Worm (Caenorhabditis elegans) whole organism, early embryonic: ENCODE measurements around the gene Y43F8B.23.

Experiments
- B0310.2 ChIP-seq: sonication (generic microtip); optimal IDR thresholded peaks from 2 replicates; lab custom pipeline; 2016; ENCODE audit warnings: mild to moderate bottlenecking, missing genetic modification characterization, missing compliant biosample characterization
- F13C5.2 ChIP-seq: sonication (generic microtip); optimal IDR thresholded peaks from 2 replicates; lab custom pipeline; 2017; ENCODE audit warnings: mild to moderate bottlenecking, missing genetic modification characterization, inconsistent platforms, missing compliant biosample characterization
- aly-1 ChIP-seq: sonication (generic microtip); optimal IDR thresholded peaks from 2 replicates; lab custom pipeline; 2016; ENCODE audit warnings: missing genetic modification characterization, missing compliant biosample characterization
- ama-1 ChIP-seq: fragments of 150-350 bp; optimal IDR thresholded peaks from 2 replicates; lab custom pipeline; 2014
- ceh-13 ChIP-seq: fragments of 200-800 bp; sonication (Bioruptor generic); optimal IDR thresholded peaks from 2 replicates; lab custom pipeline; 2018; ENCODE audit warnings: mild to moderate bottlenecking, missing genetic modification characterization, missing compliant biosample characterization
- ceh-36 ChIP-seq: sonication (generic microtip); optimal IDR thresholded peaks from 2 replicates; lab custom pipeline; 2016; ENCODE audit warnings: missing genetic modification characterization, inconsistent platforms, missing compliant biosample characterization
- ets-7 ChIP-seq: sonication (generic microtip); optimal IDR thresholded peaks from 2 replicates; lab custom pipeline; 2016; ENCODE audit warnings: missing genotype, missing genetic modification characterization, missing compliant biosample characterization
- flt-1 ChIP-seq: fragments of 200-800 bp; sonication (Bioruptor generic); IDR thresholded peaks from 2 replicates; pipeline ENCODE4 v1.3.6; 2022; ENCODE audit warnings: missing genetic modification characterization, missing compliant biosample characterization
- hmbx-1 ChIP-seq: sonication (generic microtip); optimal IDR thresholded peaks from 2 replicates; lab custom pipeline; 2016; ENCODE audit warnings: mild to moderate bottlenecking, missing genetic modification characterization, missing compliant biosample characterization
- hmg-4 ChIP-seq: fragments of 200-800 bp; sonication (Bioruptor generic); optimal IDR thresholded peaks from 2 replicates; lab custom pipeline; 2018; ENCODE audit warnings: mild to moderate bottlenecking, missing genetic modification characterization, missing compliant biosample characterization
- hnd-1 ChIP-seq: sonication (generic microtip); optimal IDR thresholded peaks from 2 replicates; lab custom pipeline; 2016; ENCODE audit warnings: missing genetic modification characterization, missing compliant biosample characterization
- pes-1 ChIP-seq: fragments of 200-800 bp; sonication (Bioruptor generic); IDR thresholded peaks from 2 replicates; pipeline ENCODE4 v1.3.6; 2022; ENCODE audit warnings: missing genetic modification reagents, missing genetic modification characterization, missing compliant biosample characterization
- scrt-1 ChIP-seq: fragments of 200-800 bp; sonication (Bioruptor generic); IDR thresholded peaks from 2 replicates; pipeline ENCODE4 v1.3.6; 2022; ENCODE audit warnings: missing genetic modification characterization, missing compliant biosample characterization
- sea-1 ChIP-seq: fragments of 200-800 bp; sonication (Bioruptor generic); conservative IDR thresholded peaks from 2 replicates; pipeline ENCODE4 v1.3.6; 2022; ENCODE audit warnings: missing genetic modification characterization, missing compliant biosample characterization
- tbx-11 ChIP-seq: fragments of 200-800 bp; sonication (Bioruptor generic); IDR thresholded peaks from 2 replicates; pipeline ENCODE4 v1.3.6; 2022; ENCODE audit warnings: missing genetic modification characterization, missing compliant biosample characterization
- tbx-37 ChIP-seq: fragments of 200-800 bp; sonication (Bioruptor generic); conservative IDR thresholded peaks from 2 replicates; pipeline ENCODE4 v1.3.6; 2022; ENCODE audit warnings: missing genetic modification reagents, missing genetic modification characterization, missing compliant biosample characterization
- tra-4 ChIP-seq: sonication (generic microtip); optimal IDR thresholded peaks from 2 replicates; lab custom pipeline; 2017; ENCODE audit warnings: missing genetic modification characterization, missing compliant biosample characterization

Gene Y43F8B.23

DNA sequence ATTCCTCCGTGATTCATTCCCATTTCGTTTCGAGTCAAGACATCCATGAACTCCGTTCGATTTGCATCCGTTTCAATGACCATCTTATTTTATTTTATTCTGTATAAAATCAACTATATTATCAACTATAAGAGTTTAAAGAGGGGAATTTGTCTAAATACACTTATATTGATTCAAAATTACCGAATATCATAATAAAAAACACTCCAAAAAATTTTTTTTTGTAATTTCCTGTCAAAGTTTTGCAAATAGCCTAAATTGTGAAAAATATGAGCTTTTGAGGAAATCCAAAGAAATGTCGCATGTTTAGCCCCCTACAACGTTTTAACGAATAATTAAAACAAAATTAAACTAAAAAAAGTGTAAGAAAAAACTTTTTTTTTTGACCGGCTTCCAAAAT lies 5.4 kb downstream of the Y43F8B.23 start, which contains the start of gene Y43F8B.15:
TSS of gene Y43F8B.15 (minus strand) at position 101 of the 400 bp plus-strand sequence.
- TF ChIP-seq sea-1 (GFP tag; lab: Robert Waterston, UW) (no peak), F13C5.2 (no peak), B0310.2 (tag; lab: Kevin White, UChicago) (no peak), ama-1 (lab: Kevin White, UChicago) (no peak), hmg-4 (no peak), scrt-1 (GFP tag; lab: Robert Waterston, UW) (no peak), ceh-36 (no peak), ets-7 (tag; lab: Kevin White, UChicago) (no peak)

DNA sequence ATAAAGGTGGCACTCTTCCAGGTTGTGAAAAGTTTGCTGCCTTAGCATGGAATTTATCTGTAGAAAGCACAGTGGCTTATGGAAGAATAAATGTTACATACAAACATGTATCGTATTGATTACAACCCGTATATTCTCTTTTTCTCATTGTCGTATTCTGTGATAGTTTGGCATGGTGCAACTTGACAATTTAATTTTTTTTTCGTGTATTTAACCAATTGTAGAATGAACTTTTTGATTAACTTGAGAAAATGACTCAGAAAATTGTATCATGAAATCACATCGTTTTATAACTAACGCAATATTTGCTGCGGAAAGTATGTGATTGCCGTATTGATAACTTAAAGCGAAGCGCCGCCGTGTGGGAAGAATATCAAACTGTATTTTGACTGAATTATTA lies 10.3 kb downstream of the Y43F8B.23 start, which contains the start of gene Y43F8B.24:
TSS of gene Y43F8B.24 (plus strand) at position 301 of the 400 bp plus-strand sequence.
- TF ChIP-seq hnd-1 (tag; lab: Kevin White, UChicago) (no peak), scrt-1 (GFP tag; lab: Robert Waterston, UW) (no peak), tbx-37 (GFP tag; lab: Robert Waterston, UW) (no peak), hmbx-1 (tag; lab: Kevin White, UChicago) (no peak), flt-1 (GFP tag; lab: Robert Waterston, UW) (no peak), ama-1 (lab: Kevin White, UChicago) (no peak), tbx-11 (GFP tag; lab: Robert Waterston, UW) (no peak), F13C5.2 (no peak), ets-7 (tag; lab: Kevin White, UChicago) (no peak), tra-4 (tag; lab: Kevin White, UChicago) (no peak), sea-1 (GFP tag; lab: Robert Waterston, UW) (no peak), pes-1 (GFP tag; lab: Robert Waterston, UW) (no peak), ceh-13 (GFP tag; lab: Kevin White, UChicago) (no peak), hmg-4 (no peak), B0310.2 (tag; lab: Kevin White, UChicago) (no peak), ceh-36 (no peak), aly-1 (tag; lab: Kevin White, UChicago) (no peak)

DNA sequence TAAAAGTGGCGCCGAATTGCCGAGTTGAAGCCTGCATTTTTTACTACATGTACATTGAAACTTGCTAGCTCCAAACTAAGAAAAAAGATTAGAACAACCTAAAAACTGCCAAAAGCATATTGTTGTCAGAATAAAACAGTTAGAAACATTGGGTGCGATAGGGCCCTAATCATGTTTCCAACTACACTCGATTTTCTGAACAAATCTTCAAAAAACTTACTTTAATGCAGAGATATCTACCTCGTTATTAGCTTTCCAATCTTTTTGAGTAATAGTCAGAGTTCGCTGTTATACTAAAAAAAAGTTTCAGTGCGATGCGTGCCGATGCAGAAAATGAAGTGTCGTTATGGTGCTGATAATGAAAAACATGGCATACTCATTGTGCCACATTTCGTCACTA lies 11.8 kb downstream of the Y43F8B.23 start, which contains the start of the genes Y43F8B.13 and Y43F8B.14:
TSS of gene Y43F8B.13 (plus strand) at position 301 of the 400 bp plus-strand sequence.
TSS of gene Y43F8B.14 (minus strand) at position 322 of the 400 bp plus-strand sequence.
- TF ChIP-seq hmbx-1 (tag; lab: Kevin White, UChicago), result no peak
- no peak for TF ChIP-seq aly-1 (tag; lab: Kevin White, UChicago)
- no peak for TF ChIP-seq tbx-11 (GFP tag; lab: Robert Waterston, UW)
- no peak for TF ChIP-seq tra-4 (tag; lab: Kevin White, UChicago)
- no peak for TF ChIP-seq hnd-1 (tag; lab: Kevin White, UChicago)
- no peak for TF ChIP-seq pes-1 (GFP tag; lab: Robert Waterston, UW)
- TF ChIP-seq tbx-37 (GFP tag; lab: Robert Waterston, UW), result no peak
- no peak for TF ChIP-seq hmg-4
- TF ChIP-seq ets-7 (tag; lab: Kevin White, UChicago), result no peak
- no peak for TF ChIP-seq F13C5.2
- TF ChIP-seq B0310.2 (tag; lab: Kevin White, UChicago), result no peak
- TF ChIP-seq ceh-36, result no peak
- no peak for TF ChIP-seq ceh-13 (GFP tag; lab: Kevin White, UChicago)
- TF ChIP-seq scrt-1 (GFP tag; lab: Robert Waterston, UW), result no peak
- TF ChIP-seq sea-1 (GFP tag; lab: Robert Waterston, UW), result no peak
- TF ChIP-seq ama-1 (lab: Kevin White, UChicago), result no peak
- no peak for TF ChIP-seq flt-1 (GFP tag; lab: Robert Waterston, UW)

DNA sequence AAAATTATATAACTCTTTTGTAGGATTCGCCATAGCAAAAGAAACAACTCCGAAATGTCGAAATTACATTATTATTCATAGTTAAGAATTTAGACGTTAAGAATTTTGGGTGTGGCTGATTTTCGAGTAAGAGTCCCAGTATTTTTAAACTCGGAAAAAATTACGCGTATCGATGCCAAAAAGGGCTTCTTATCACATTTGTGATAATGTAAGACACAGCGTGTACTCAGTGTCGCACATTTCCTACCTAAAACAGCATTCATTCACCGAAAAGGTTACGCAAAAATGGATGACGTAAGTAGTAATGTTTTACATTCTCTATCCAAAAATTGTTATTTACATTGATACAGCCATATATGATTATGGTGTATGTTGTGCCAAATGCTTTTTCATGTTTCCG lies 17.9 kb downstream of the Y43F8B.23 start, which contains the start of gene M04C3.5:
TSS of gene M04C3.5 (plus strand) at position 190 of the 400 bp plus-strand sequence.
- TF ChIP-seq scrt-1 (GFP tag; lab: Robert Waterston, UW) (no peak), ceh-36 (no peak), flt-1 (GFP tag; lab: Robert Waterston, UW) (no peak), sea-1 (GFP tag; lab: Robert Waterston, UW) (no peak), hmbx-1 (tag; lab: Kevin White, UChicago) (no peak)

DNA sequence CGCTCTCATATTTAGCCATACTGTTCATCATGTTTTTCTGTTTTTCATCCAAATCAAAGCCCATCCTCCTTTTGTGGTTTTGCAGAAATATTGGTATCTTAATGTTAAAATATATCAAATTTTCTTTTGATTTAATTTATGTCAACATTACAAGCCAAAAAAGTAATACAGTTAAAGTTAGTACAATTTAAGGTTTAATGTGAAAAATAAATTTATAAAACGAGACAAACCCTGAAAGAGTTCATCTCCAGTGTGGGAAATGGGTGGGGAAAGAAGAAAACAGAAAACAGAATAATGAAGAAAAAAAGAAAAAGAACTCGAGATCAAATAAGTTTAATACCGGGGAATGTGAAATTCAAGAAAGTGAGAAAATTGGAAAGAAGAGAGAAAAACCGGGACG lies 18.6 kb downstream of the Y43F8B.23 start, which contains the start of gene M04C3.2:
TSS of gene M04C3.2 (minus strand) at position 101 of the 400 bp plus-strand sequence.
- TF ChIP-seq ceh-36 (no peak), ceh-13 (GFP tag; lab: Kevin White, UChicago) (no peak), pes-1 (GFP tag; lab: Robert Waterston, UW) (no peak), B0310.2 (tag; lab: Kevin White, UChicago) (no peak), ama-1 (lab: Kevin White, UChicago) (no peak)

DNA sequence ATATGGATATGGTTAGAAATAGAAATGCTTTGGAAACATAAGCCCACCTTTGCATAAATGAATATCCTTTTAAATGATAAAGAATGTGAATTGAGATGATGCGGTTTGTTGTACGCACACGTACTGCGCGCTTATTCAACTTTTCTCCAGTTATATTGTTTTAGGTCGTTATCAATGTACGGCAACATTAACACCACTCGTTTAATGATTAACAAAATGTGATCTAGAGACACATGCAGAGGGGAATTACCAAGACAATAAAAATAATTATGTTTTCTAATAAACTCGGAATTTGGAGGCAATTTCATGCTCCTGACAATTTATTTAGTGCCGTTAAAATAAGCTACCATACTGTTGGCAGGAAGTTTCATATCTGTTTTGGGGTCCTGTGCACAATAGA lies 22.0 kb downstream of the Y43F8B.23 start, which contains the start of gene M04C3.1:
TSS of gene M04C3.1 (minus strand) at position 164 of the 400 bp plus-strand sequence.
- no peak for TF ChIP-seq tbx-37 (GFP tag; lab: Robert Waterston, UW)

DNA sequence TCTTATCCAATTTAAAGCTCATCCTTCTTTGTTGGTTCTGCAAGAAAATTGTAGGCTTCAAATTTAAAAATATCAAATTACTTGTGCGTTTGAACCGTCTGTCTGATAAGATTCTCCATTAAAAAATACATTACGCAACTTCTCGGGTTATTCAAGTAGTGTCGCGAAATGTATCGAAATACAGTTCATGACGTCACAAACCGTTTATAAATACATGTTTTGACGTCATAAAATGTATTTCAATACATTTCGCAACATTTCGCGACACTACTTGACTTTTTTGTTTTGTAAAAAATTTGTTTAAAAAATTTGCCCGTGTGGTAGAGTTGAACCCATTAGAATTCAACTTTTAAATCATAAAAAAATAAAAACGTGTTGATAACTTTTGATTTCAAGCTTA lies 23.8 kb downstream of the Y43F8B.23 start:
- TF ChIP-seq ceh-13 (GFP tag; lab: Kevin White, UChicago), result no peak
- TF ChIP-seq ama-1 (lab: Kevin White, UChicago), result no peak
- TF ChIP-seq sea-1 (GFP tag; lab: Robert Waterston, UW), result no peak
- no peak for TF ChIP-seq tra-4 (tag; lab: Kevin White, UChicago)
- no peak for TF ChIP-seq tbx-11 (GFP tag; lab: Robert Waterston, UW)
- no peak for TF ChIP-seq scrt-1 (GFP tag; lab: Robert Waterston, UW)
- no peak for TF ChIP-seq ets-7 (tag; lab: Kevin White, UChicago)
- TF ChIP-seq hmg-4, result no peak
- TF ChIP-seq flt-1 (GFP tag; lab: Robert Waterston, UW), result no peak
- no peak for TF ChIP-seq ceh-36
- TF ChIP-seq hmbx-1 (tag; lab: Kevin White, UChicago), result no peak

DNA sequence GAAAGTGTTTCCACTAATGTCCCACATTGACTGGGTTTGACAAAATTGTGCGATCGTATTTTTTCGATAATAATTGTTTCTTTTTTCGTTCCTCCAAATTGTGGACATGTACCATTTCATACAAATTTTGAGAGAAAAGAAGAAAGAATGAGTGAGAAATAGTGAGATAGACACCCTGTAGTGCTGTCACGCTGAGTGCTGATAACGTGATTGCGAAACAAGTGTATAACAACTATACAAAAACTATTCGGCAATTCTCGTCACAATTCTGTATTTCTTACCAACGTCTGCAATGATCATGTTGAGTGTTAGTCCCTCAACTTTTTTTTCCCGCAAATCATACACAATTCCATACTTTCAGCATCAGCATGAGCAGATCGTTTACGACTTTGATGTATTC lies 31.1 kb downstream of the Y43F8B.23 start, which contains the start of gene C25F9.14:
TSS of gene C25F9.14 (plus strand) at position 178 of the 400 bp plus-strand sequence.
- TF ChIP-seq flt-1 (GFP tag; lab: Robert Waterston, UW) (no peak), tra-4 (tag; lab: Kevin White, UChicago) (no peak)
